Fruit fly (Drosophila melanogaster): ENCODE data around the gene CG1677.
A peak's percentile ranks its signal among the peaks of the same experiment; 100 is the strongest.

The CG1677 gene

dm6 chrX:7336121-7336961 is 69.3 kb downstream of the CG1677 start (continued):
- TF ChIP-seq CG9797 (GFP tag; optimal IDR thresholded peaks at IDR 0.05) (peak; percentile 3), NK7.1 (GFP tag; optimal IDR thresholded peaks at IDR 0.05) (peak; percentile 49), Max (GFP tag; optimal IDR thresholded peaks at IDR 0.05) (peak; percentile 90), schlank (tag; optimal IDR thresholded peaks at IDR 0.05) (peak; percentile 58), dati (GFP tag; IDR thresholded peaks at IDR 0.05) (peak; percentile 72), CG2202 (tag; optimal IDR thresholded peaks at IDR 0.05) (peak; percentile 93), CG12071 (GFP tag; optimal IDR thresholded peaks at IDR 0.05) (peak; percentile 92), fd102C (GFP tag; optimal IDR thresholded peaks at IDR 0.05) (peak; percentile 63), hth (optimal IDR thresholded peaks at IDR 0.05) (no peak), psq (GFP tag; optimal IDR thresholded peaks at IDR 0.05) (no peak), CG6765 (GFP tag; optimal IDR thresholded peaks at IDR 0.05) (peak; percentile 78), CG7357 (GFP tag; IDR thresholded peaks at IDR 0.05) (peak; percentile 79), NFAT (GFP tag; IDR thresholded peaks at IDR 0.05) (peak; percentile 38; the same call in 1 of the 2 replicates), p53 (GFP tag; optimal IDR thresholded peaks at IDR 0.05) (peak; percentile 54), CG11504 (tag; optimal IDR thresholded peaks at IDR 0.05) (peak; percentile 94), CG3995 (GFP tag; optimal IDR thresholded peaks at IDR 0.05) (peak; percentile 15), CG1233 (GFP tag; optimal IDR thresholded peaks at IDR 0.05) (peak; percentile 92), salm (tag; optimal IDR thresholded peaks at IDR 0.05) (peak; percentile 91), cg (GFP tag; optimal IDR thresholded peaks at IDR 0.05) (peak; percentile 88), CG30020 (tag; optimal IDR thresholded peaks at IDR 0.05) (peak; percentile 64), Meics (GFP tag; optimal IDR thresholded peaks at IDR 0.05) (peak; percentile 84), ssp (GFP tag; IDR thresholded peaks at IDR 0.05) (peak; percentile 71), vvl (GFP tag; IDR thresholded peaks at IDR 0.05) (peak; percentile 92), CG7786 (GFP tag; optimal IDR thresholded peaks at IDR 0.05) (peak; percentile 87), stwl (tag; optimal IDR thresholded peaks at IDR 0.05) (peak; percentile 34), amos (GFP tag; IDR thresholded peaks at IDR 0.05; ENCODE audit: partially characterized antibody) (no peak), CG13894 (tag; optimal IDR thresholded peaks at IDR 0.05) (peak; percentile 1), CG7839 (tag; optimal IDR thresholded peaks at IDR 0.05) (peak; percentile 95), unpg (GFP tag; optimal IDR thresholded peaks at IDR 0.05) (peak; percentile 95), CG4328 (GFP tag; optimal IDR thresholded peaks at IDR 0.05) (peak; percentile 18), CG16813 (GFP tag; IDR thresholded peaks at IDR 0.05; ENCODE audit: partially characterized antibody) (no peak), gsb (GFP tag; IDR thresholded peaks at IDR 0.05) (peak; percentile 52), prd (optimal IDR thresholded peaks at IDR 0.05) (no peak), prd (GFP tag; IDR thresholded peaks at IDR 0.05) (peak; percentile 89), Poxn (GFP tag; IDR thresholded peaks at IDR 0.05) (no peak), cwo (GFP tag; optimal IDR thresholded peaks at IDR 0.05) (peak; percentile 87), Nf-YC (tag; optimal IDR thresholded peaks at IDR 0.05) (peak; percentile 67), ewg (GFP tag; optimal IDR thresholded peaks at IDR 0.05) (peak; percentile 87), HLHmδ (GFP tag; optimal IDR thresholded peaks at IDR 0.05) (no peak), phol (tag; optimal IDR thresholded peaks at IDR 0.05) (peak; percentile 96), Asciz (GFP tag; optimal IDR thresholded peaks at IDR 0.05) (peak; percentile 93), NC2α (GFP tag; optimal IDR thresholded peaks at IDR 0.05) (peak; percentile 85), CG2712 (tag; optimal IDR thresholded peaks at IDR 0.05) (peak; percentile 97), CG8281 (tag; optimal IDR thresholded peaks at IDR 0.05) (peak; percentile 72), Optix (GFP tag; IDR thresholded peaks at IDR 0.05) (peak; percentile 80; the same call in 2 of the 3 replicates), Mes4 (GFP tag; optimal IDR thresholded peaks at IDR 0.05) (peak; percentile 89), repo (GFP tag; optimal IDR thresholded peaks at IDR 0.05) (peak; percentile 85), CG10321 (GFP tag; IDR thresholded peaks at IDR 0.05) (peak; percentile 58; the same call in 1 of the 2 replicates), wor (GFP tag; IDR thresholded peaks at IDR 0.05) (peak; percentile 86)

Data from whole organism, embryonic.